Fruit fly (Drosophila melanogaster) ovary, adult (tissue): ENCODE data around the gene obe.

ENCODE experiments used
- CG17801 ChIP-seq: fragments of 200-800 bp; optimal IDR thresholded peaks from 2 replicates; lab custom pipeline; 2019; ENCODE audit warnings: missing biosample characterization, mild to moderate bottlenecking, missing genetic modification characterization, moderate library complexity; ENCODE audit not compliant: partially characterized antibody

obe gene

dm6 chr3R:15475973-15476692, 9.7 kb upstream of the obe start, which contains the start of gene AdamTS-A:
AdamTS-A (minus strand) TSS chr3R:15476193.
- no peak for TF ChIP-seq CG17801 (GFP tag; lab: Kevin White, UChicago)

dm6 chr3R:15480068-15480467, 5.8 kb upstream of the obe start:
- no peak for TF ChIP-seq CG17801 (GFP tag; lab: Kevin White, UChicago)

- TF ChIP-seq CG17801 (GFP tag; lab: Kevin White, UChicago) = no peak
Measured at dm6 chr3R:15481606-15482005, 4.2 kb upstream of the obe start, which contains the start of gene B9d1. B9d1 (plus strand) TSS chr3R:15481906.

dm6 chr3R:15482858-15483257, 3.0 kb upstream of the obe start, which contains the start of gene Rh6:
Rh6 (plus strand) TSS chr3R:15483158.
- no peak for TF ChIP-seq CG17801 (GFP tag; lab: Kevin White, UChicago)

- TF ChIP-seq CG17801 (GFP tag; lab: Kevin White, UChicago) = no peak
Measured at dm6 chr3R:15485296-15485695, 554 bp upstream of the obe start, which contains the start of gene Trissin. Trissin (minus strand) TSS chr3R:15485396.

dm6 chr3R:15493211-15493610, 7.4 kb downstream of the obe start:
- no peak for TF ChIP-seq CG17801 (GFP tag; lab: Kevin White, UChicago)

- no peak for TF ChIP-seq CG17801 (GFP tag; lab: Kevin White, UChicago)
Measured at dm6 chr3R:15494302-15494701, 8.5 kb downstream of the obe start, which contains the start of gene maca. maca (plus strand) TSS chr3R:15494602.

- TF ChIP-seq CG17801 (GFP tag; lab: Kevin White, UChicago) = no peak
Measured at dm6 chr3R:15507760-15508159, 21.9 kb downstream of the obe start.

- no peak for TF ChIP-seq CG17801 (GFP tag; lab: Kevin White, UChicago)
Measured at dm6 chr3R:15508631-15509030, 22.8 kb downstream of the obe start, which contains the start of gene CG44014. CG44014 (minus strand) TSS chr3R:15508886.

dm6 chr3R:15509817-15510216, 24.0 kb downstream of the obe start, which contains the start of gene CG44013:
CG44013 (minus strand) TSS chr3R:15509917.
- no peak for TF ChIP-seq CG17801 (GFP tag; lab: Kevin White, UChicago)

- TF ChIP-seq CG17801 (GFP tag; lab: Kevin White, UChicago) = no peak
Measured at dm6 chr3R:15512249-15512648, 26.4 kb downstream of the obe start.

- TF ChIP-seq CG17801 (GFP tag; lab: Kevin White, UChicago) = no peak
Measured at dm6 chr3R:15513208-15513607, 27.4 kb downstream of the obe start.

- no peak for TF ChIP-seq CG17801 (GFP tag; lab: Kevin White, UChicago)
Measured at dm6 chr3R:15517113-15517512, 31.3 kb downstream of the obe start.

dm6 chr3R:15531373-15531772, 45.5 kb downstream of the obe start, which contains the start of gene CG31296:
CG31296 (minus strand) TSS chr3R:15531473.
- no peak for TF ChIP-seq CG17801 (GFP tag; lab: Kevin White, UChicago)

dm6 chr3R:15536918-15537716, 51.3 kb downstream of the obe start, which contains the start of gene AOX1:
AOX1 (minus strand) TSS chr3R:15537292.
- no peak for TF ChIP-seq CG17801 (GFP tag; lab: Kevin White, UChicago)
